Fruit fly (Drosophila melanogaster) whole organism, prepupa: ENCODE measurements around the gene CG10597.

Experiments used
- Blimp-1 ChIP-seq: fragments of 200-800 bp; sonication (Bioruptor generic); optimal IDR thresholded peaks from 3 replicates; lab custom pipeline; 2017; ENCODE audit warnings: missing biosample characterization, missing genetic modification characterization, mild to moderate bottlenecking, moderate library complexity, missing genetic modification reagents
- CG11294 ChIP-seq: fragments of 200-800 bp; sonication (Bioruptor generic); IDR thresholded peaks from 2 replicates; pipeline ENCODE4 v1.3.6; 2022; ENCODE audit warnings: missing biosample characterization, missing genetic modification characterization
- CG3919 ChIP-seq: fragments of 200-800 bp; sonication (Bioruptor generic); optimal IDR thresholded peaks from 3 replicates; lab custom pipeline; 2016; ENCODE audit warnings: missing biosample characterization, missing genetic modification characterization
- CG6854 ChIP-seq: fragments of 200-800 bp; sonication (Bioruptor generic); optimal IDR thresholded peaks from 2 replicates; lab custom pipeline; 2017; ENCODE audit warnings: missing biosample characterization, mild to moderate bottlenecking, missing genetic modification characterization
- Hr39 ChIP-seq: fragments of 200-800 bp; sonication (Bioruptor generic); optimal IDR thresholded peaks from 2 replicates; lab custom pipeline; 2016; ENCODE audit warnings: missing biosample characterization, missing genetic modification characterization
- OdsH ChIP-seq: fragments of 200-800 bp; sonication (Bioruptor generic); optimal IDR thresholded peaks from 3 replicates; lab custom pipeline; 2016; ENCODE audit warnings: missing biosample characterization, missing genetic modification characterization
- acj6 ChIP-seq: fragments of 200-800 bp; sonication (Bioruptor generic); optimal IDR thresholded peaks from 3 replicates; lab custom pipeline; 2016; ENCODE audit warnings: missing biosample characterization, missing genetic modification characterization
- eg ChIP-seq: fragments of 200-800 bp; sonication (Bioruptor generic); IDR thresholded peaks from 3 replicates; pipeline ENCODE4 v1.3.6; 2022; ENCODE audit warnings: missing biosample characterization, missing genetic modification characterization
- fd85E ChIP-seq: fragments of 200-800 bp; sonication (Bioruptor generic); optimal IDR thresholded peaks from 3 replicates; lab custom pipeline; 2016; ENCODE audit warnings: missing biosample characterization, missing genetic modification characterization
- salr ChIP-seq, 2 experiments: fragments of 200-800 bp; sonication (Bioruptor generic); optimal IDR thresholded peaks; 3 replicates each; lab custom pipeline; 2016 to 2018; ENCODE audit warnings: missing biosample characterization in 2 of 2, missing genetic modification characterization in 2 of 2, mild to moderate bottlenecking in 1 of 2

DNA sequence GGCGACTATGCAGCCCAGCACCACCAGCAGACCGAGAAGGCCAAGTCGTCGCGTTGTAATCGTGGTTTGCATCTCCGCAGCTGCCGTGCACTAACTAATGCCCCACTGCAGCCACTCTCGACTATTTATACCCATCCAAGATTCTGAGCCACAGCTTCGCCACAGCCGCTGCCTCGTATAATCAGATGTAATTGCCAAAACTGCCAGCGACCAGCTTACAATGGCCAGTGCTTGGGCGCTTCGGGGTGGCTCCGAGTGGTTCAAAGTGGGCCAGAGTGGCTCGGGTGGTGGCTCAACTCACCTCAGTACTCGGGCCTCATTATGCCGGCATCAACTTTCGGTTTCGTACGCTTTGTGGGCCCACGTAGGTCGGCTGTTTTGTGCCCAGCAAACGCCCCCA lies 7.1 kb downstream of the CG10597 start, which contains the start of gene CG34327:
- no peak for TF ChIP-seq OdsH (GFP tag; lab: Kevin White, UChicago)
- TF ChIP-seq Blimp-1, result no peak
- no peak for TF ChIP-seq CG6854 (GFP tag; lab: Kevin White, UChicago)
- no peak for TF ChIP-seq CG11294 (GFP tag; lab: Robert Waterston, UW)
- TF ChIP-seq CG3919 (GFP tag; lab: Kevin White, UChicago), result no peak
- no peak for TF ChIP-seq eg (GFP tag; lab: Robert Waterston, UW)
- no peak for TF ChIP-seq salr (GFP tag; optimal IDR thresholded peaks at IDR 0.05; lab: Kevin White, UChicago)
- no peak for TF ChIP-seq acj6 (GFP tag; lab: Kevin White, UChicago)
- no peak for TF ChIP-seq fd85E (GFP tag; lab: Kevin White, UChicago)
- TF ChIP-seq Hr39 (GFP tag; lab: Kevin White, UChicago), result no peak
